Fruit fly (Drosophila melanogaster): ENCODE data around the gene CG11601.

CG11601 gene

dm6 chr2L:294452-295362 is 11.6 kb upstream of the CG11601 start, which contains the start of the genes U2af38 and Stip1 (continued):
- no peak for TF ChIP-seq CG12219 (GFP tag; optimal IDR thresholded peaks at IDR 0.05)
- TF ChIP-seq CG10543 (GFP tag; optimal IDR thresholded peaks at IDR 0.05), result peak; percentile 66
- TF ChIP-seq nmo (GFP tag; optimal IDR thresholded peaks at IDR 0.05), result peak; percentile 36
- no peak for TF ChIP-seq Aef1 (GFP tag; IDR thresholded peaks at IDR 0.05)
- TF ChIP-seq eyg (GFP tag; optimal IDR thresholded peaks at IDR 0.05), result no peak
- peak; percentile 8 for TF ChIP-seq Hr3 (GFP tag; optimal IDR thresholded peaks at IDR 0.05)
- TF ChIP-seq da (GFP tag; optimal IDR thresholded peaks at IDR 0.05), result no peak
- TF ChIP-seq CG10274 (GFP tag; optimal IDR thresholded peaks at IDR 0.05), result no peak
- TF ChIP-seq h (optimal IDR thresholded peaks at IDR 0.05), result no peak
- TF ChIP-seq insv (GFP tag; optimal IDR thresholded peaks at IDR 0.05), result no peak
- TF ChIP-seq CG6175 (GFP tag; IDR thresholded peaks at IDR 0.05), result no peak
- TF ChIP-seq CG17912 (GFP tag; optimal IDR thresholded peaks at IDR 0.05), result no peak
- no peak for TF ChIP-seq dmrt11E (tag; optimal IDR thresholded peaks at IDR 0.05)
- TF ChIP-seq schlank (tag; optimal IDR thresholded peaks at IDR 0.05), result no peak
- peak; percentile 80 for TF ChIP-seq B-H2 (GFP tag; optimal IDR thresholded peaks at IDR 0.05)
- no peak for TF ChIP-seq fd64A (GFP tag; optimal IDR thresholded peaks at IDR 0.05)
- peak; percentile 91 for TF ChIP-seq CG9215 (GFP tag; IDR thresholded peaks at IDR 0.05)
- no peak for TF ChIP-seq CG12104 (GFP tag; optimal IDR thresholded peaks at IDR 0.05)
- peak; percentile 15 for TF ChIP-seq D19A (tag; optimal IDR thresholded peaks at IDR 0.05)
- TF ChIP-seq ewg (GFP tag; optimal IDR thresholded peaks at IDR 0.05), result no peak
- TF ChIP-seq CG10267 (tag; optimal IDR thresholded peaks at IDR 0.05), result peak; percentile 85
- no peak for TF ChIP-seq fu2 (GFP tag; optimal IDR thresholded peaks at IDR 0.05)
- TF ChIP-seq pfk (GFP tag; optimal IDR thresholded peaks at IDR 0.05), result peak; percentile 13
- TF ChIP-seq CG18764 (GFP tag; optimal IDR thresholded peaks at IDR 0.05), result no peak
- TF ChIP-seq CG17568 (GFP tag; optimal IDR thresholded peaks at IDR 0.05), result no peak
- TF ChIP-seq CG12071 (GFP tag; optimal IDR thresholded peaks at IDR 0.05), result no peak
- TF ChIP-seq H2.0 (GFP tag; IDR thresholded peaks at IDR 0.05), result no peak
- no peak for TF ChIP-seq CG11456 (GFP tag; IDR thresholded peaks at IDR 0.05)
- no peak for TF ChIP-seq fd102C (GFP tag; optimal IDR thresholded peaks at IDR 0.05)
- no peak for TF ChIP-seq CG15601 (tag; optimal IDR thresholded peaks at IDR 0.05)
- no peak for TF ChIP-seq Hmr (GFP tag; optimal IDR thresholded peaks at IDR 0.05)
- TF ChIP-seq CG10366 (GFP tag; IDR thresholded peaks at IDR 0.05), result no peak
- no peak for TF ChIP-seq Adf1 (GFP tag; IDR thresholded peaks at IDR 0.05)
- TF ChIP-seq ase (GFP tag; IDR thresholded peaks at IDR 0.05), result no peak
- no peak for TF ChIP-seq dimm (GFP tag; IDR thresholded peaks at IDR 0.05)
- peak; percentile 51 for TF ChIP-seq CG4617 (GFP tag; optimal IDR thresholded peaks at IDR 0.05; ENCODE audit: borderline replicate concordance)
- TF ChIP-seq wdn (GFP tag; IDR thresholded peaks at IDR 0.05), result no peak
- no peak for TF ChIP-seq CG10959 (GFP tag; IDR thresholded peaks at IDR 0.05)
- no peak for TF ChIP-seq Doc2 (GFP tag; IDR thresholded peaks at IDR 0.05)
- TF ChIP-seq amos (GFP tag; IDR thresholded peaks at IDR 0.05; ENCODE audit: partially characterized antibody), result peak; percentile 69; the same call in 1 of the 2 replicates
- no peak for TF ChIP-seq otp (GFP tag; IDR thresholded peaks at IDR 0.05)
- no peak for TF ChIP-seq HLHmδ (GFP tag; optimal IDR thresholded peaks at IDR 0.05)
- no peak for TF ChIP-seq p53 (GFP tag; optimal IDR thresholded peaks at IDR 0.05)
- TF ChIP-seq crc (GFP tag; optimal IDR thresholded peaks at IDR 0.05), result no peak
- TF ChIP-seq CG17385 (GFP tag; optimal IDR thresholded peaks at IDR 0.05), result no peak
- TF ChIP-seq CG32772 (GFP tag; IDR thresholded peaks at IDR 0.05), result no peak
- no peak for TF ChIP-seq Dad (GFP tag; optimal IDR thresholded peaks at IDR 0.05)
- TF ChIP-seq br (optimal IDR thresholded peaks at IDR 0.05), result no peak
- TF ChIP-seq lola (GFP tag; optimal IDR thresholded peaks at IDR 0.05), result peak in 1 of 3 experiments; percentile 12
- TF ChIP-seq CG11560 (tag; IDR thresholded peaks at IDR 0.05), result no peak

All from whole organism, embryonic.